Worm (Caenorhabditis elegans): ENCODE results near the gene F46B3.7.

DNA sequence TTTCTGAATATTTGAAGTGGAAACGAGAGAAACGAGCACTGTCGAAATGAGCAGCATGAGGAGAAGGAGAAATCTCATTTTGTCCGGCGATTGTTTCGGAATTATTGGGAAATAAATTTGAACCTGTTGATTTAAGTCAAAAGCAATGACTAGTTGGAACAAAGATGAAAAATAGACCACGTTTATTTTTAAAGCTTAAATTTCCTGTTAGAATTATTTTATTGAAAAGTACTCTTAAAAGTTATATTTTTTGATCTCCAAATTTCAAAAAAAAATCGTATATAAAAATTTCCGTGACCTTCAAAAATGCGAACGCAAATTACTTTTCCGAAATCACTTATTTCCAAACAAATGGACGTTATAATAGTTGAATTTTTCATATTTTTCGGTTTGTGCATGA is 22.9 kb downstream of the F46B3.7 start, which contains the start of gene F26F2.11:
- TF ChIP-seq snpc-4 (tag; optimal IDR thresholded peaks at IDR 0.05) (no peak), ceh-82 (tag; optimal IDR thresholded peaks at IDR 0.05) (no peak), unc-62 (GFP tag; optimal IDR thresholded peaks at IDR 0.05) (no peak), jun-1 (tag; optimal IDR thresholded peaks at IDR 0.05) (no peak), skn-1 (tag; optimal IDR thresholded peaks at IDR 0.05) (no peak), mdl-1 (tag; optimal IDR thresholded peaks at IDR 0.05) (no peak)
